Fruit fly (Drosophila melanogaster) whole organism, embryonic: Measurements from ENCODE around the gene prtp.
A peak's percentile ranks its signal among the peaks of the same experiment; 100 is the strongest.

Source experiments
- Antp ChIP-seq: fragments of 200-800 bp; sonication (Bioruptor generic); optimal IDR thresholded peaks from 3 replicates; lab custom pipeline; 2016; ENCODE audit warnings: missing biosample characterization, missing genetic modification characterization
- Asciz ChIP-seq: fragments of 200-800 bp; sonication (Bioruptor generic); optimal IDR thresholded peaks from 2 replicates; lab custom pipeline; 2017; ENCODE audit warnings: missing biosample characterization, mild to moderate bottlenecking, missing genetic modification characterization, missing genetic modification reagents
- Awh ChIP-seq: fragments of 200-800 bp; sonication (Bioruptor generic); IDR thresholded peaks from 2 replicates; pipeline ENCODE4, ENCODE4 v1.3.6; 2022; ENCODE audit warnings: missing biosample characterization, missing genetic modification characterization
- CG10267 ChIP-seq: fragments of 200-800 bp; sonication (Bioruptor generic); optimal IDR thresholded peaks from 2 replicates; lab custom pipeline; 2018; ENCODE audit warnings: missing biosample characterization, mild to moderate bottlenecking, missing genetic modification characterization, moderate library complexity
- CG11560 ChIP-seq: fragments of 200-800 bp; sonication (Bioruptor generic); IDR thresholded peaks from 3 replicates; pipeline ENCODE4 v1.3.6; 2022; ENCODE audit warnings: missing biosample characterization, missing genetic modification characterization
- CG12071 ChIP-seq: fragments of 200-800 bp; sonication (Bioruptor generic); optimal IDR thresholded peaks from 3 replicates; lab custom pipeline; 2018; ENCODE audit warnings: missing biosample characterization, mild to moderate bottlenecking, missing genetic modification characterization
- CG12104 ChIP-seq: fragments of 200-800 bp; sonication (Bioruptor generic); optimal IDR thresholded peaks from 3 replicates; lab custom pipeline; 2016; ENCODE audit warnings: missing biosample characterization, missing genetic modification characterization
- CG13287 ChIP-seq: fragments of 200-800 bp; sonication (Bioruptor generic); IDR thresholded peaks from 2 replicates; pipeline ENCODE4 v1.3.6; 2022; ENCODE audit warnings: missing biosample characterization, missing genetic modification characterization; ENCODE audit not compliant: partially characterized antibody
- CG13894 ChIP-seq: fragments of 200-800 bp; sonication (Bioruptor generic); optimal IDR thresholded peaks from 3 replicates; lab custom pipeline; 2018; ENCODE audit warnings: missing biosample characterization, mild to moderate bottlenecking, missing genetic modification characterization, moderate library complexity
- CG14014 ChIP-seq: fragments of 200-800 bp; sonication (Bioruptor generic); IDR thresholded peaks from 2 replicates; pipeline ENCODE4 v1.3.6; 2022; ENCODE audit warnings: missing biosample characterization, missing genetic modification characterization
- CG14667 ChIP-seq: fragments of 200-800 bp; sonication (Bioruptor generic); IDR thresholded peaks from 2 replicates; pipeline ENCODE4 v1.3.6; 2022; ENCODE audit warnings: missing biosample characterization, missing genetic modification characterization
- CG15601 ChIP-seq: fragments of 200-800 bp; sonication (Bioruptor generic); optimal IDR thresholded peaks from 3 replicates; lab custom pipeline; 2019; ENCODE audit warnings: missing biosample characterization, mild to moderate bottlenecking, missing genetic modification characterization, moderate library complexity
- CG2120 ChIP-seq: fragments of 200-800 bp; sonication (Bioruptor generic); optimal IDR thresholded peaks from 3 replicates; lab custom pipeline; 2016; ENCODE audit warnings: missing biosample characterization, missing genetic modification characterization
- CG31441 ChIP-seq: fragments of 200-800 bp; sonication (Bioruptor generic); IDR thresholded peaks from 2 replicates; pipeline ENCODE4 v1.3.6; 2022; ENCODE audit warnings: missing biosample characterization, missing genetic modification characterization
- CG3281 ChIP-seq: fragments of 200-800 bp; sonication (Bioruptor generic); optimal IDR thresholded peaks from 3 replicates; lab custom pipeline; 2017; ENCODE audit warnings: missing biosample characterization, mild to moderate bottlenecking, missing genetic modification characterization
- CG4424 ChIP-seq: fragments of 200-800 bp; sonication (Bioruptor generic); optimal IDR thresholded peaks from 3 replicates; lab custom pipeline; 2016; ENCODE audit warnings: missing biosample characterization, missing genetic modification characterization
- CG4854 ChIP-seq: fragments of 200-800 bp; sonication (Bioruptor generic); optimal IDR thresholded peaks from 2 replicates; lab custom pipeline; 2016; ENCODE audit warnings: missing biosample characterization, missing genetic modification characterization, inconsistent platforms
- CG6272 ChIP-seq: fragments of 200-800 bp; sonication (Bioruptor generic); IDR thresholded peaks from 2 replicates; pipeline ENCODE4 v1.3.6; 2022; ENCODE audit warnings: missing biosample characterization, missing genetic modification characterization
- CG7839 ChIP-seq: fragments of 200-800 bp; sonication (Bioruptor generic); optimal IDR thresholded peaks from 3 replicates; lab custom pipeline; 2018; ENCODE audit warnings: missing biosample characterization, mild to moderate bottlenecking, missing genetic modification characterization, moderate library complexity
- CG7987 ChIP-seq: fragments of 200-800 bp; sonication (Bioruptor generic); optimal IDR thresholded peaks from 2 replicates; lab custom pipeline; 2018; ENCODE audit warnings: missing biosample characterization, mild to moderate bottlenecking, missing genetic modification characterization, moderate library complexity
- CG8478 ChIP-seq: fragments of >200 bp; optimal IDR thresholded peaks from 2 replicates; lab custom pipeline; 2018
- CkIIα-i1 ChIP-seq: fragments of 200-800 bp; sonication (Bioruptor generic); IDR thresholded peaks from 2 replicates; pipeline ENCODE4 v1.3.6; 2022; ENCODE audit warnings: missing biosample characterization, missing genetic modification characterization
- E2f1 ChIP-seq: fragments of 200-800 bp; sonication (Bioruptor generic); IDR thresholded peaks from 2 replicates; pipeline ENCODE4 v1.3.6; 2022; ENCODE audit warnings: missing biosample characterization, missing genetic modification characterization
- Hr78 ChIP-seq, 2 experiments: fragments of 200-800 bp in 1 of 2; fragments of >200 bp in 1 of 2; sonication (Bioruptor generic) in 1 of 2; optimal IDR thresholded peaks; 2 replicates each; lab custom pipeline; 2017 to 2019; ENCODE audit warnings: missing biosample characterization in 2 of 2, missing genetic modification characterization in 2 of 2, mild to moderate bottlenecking in 1 of 2, moderate library complexity in 1 of 2
- MTF-1 ChIP-seq: fragments of 200-800 bp; sonication (Bioruptor generic); optimal IDR thresholded peaks from 2 replicates; lab custom pipeline; 2018; ENCODE audit warnings: missing biosample characterization, mild to moderate bottlenecking, missing genetic modification characterization, borderline replicate concordance
- Mrtf ChIP-seq: fragments of 200-800 bp; sonication (Bioruptor generic); IDR thresholded peaks from 3 replicates; pipeline ENCODE4 v1.3.6; 2022; ENCODE audit warnings: missing biosample characterization, missing genetic modification characterization
- Scr ChIP-seq: fragments of 200-800 bp; sonication (Bioruptor generic); IDR thresholded peaks from 2 replicates; pipeline ENCODE4 v1.3.6; 2022; ENCODE audit warnings: missing biosample characterization, missing genetic modification characterization; ENCODE audit not compliant: partially characterized antibody
- YL-1 ChIP-seq: fragments of 200-800 bp; sonication (Bioruptor generic); optimal IDR thresholded peaks from 3 replicates; lab custom pipeline; 2017; ENCODE audit warnings: missing biosample characterization, mild to moderate bottlenecking, missing genetic modification characterization
- ash1 ChIP-seq: fragments of 200-800 bp; sonication (Bioruptor generic); optimal IDR thresholded peaks from 2 replicates; lab custom pipeline; 2018; ENCODE audit warnings: missing biosample characterization, mild to moderate bottlenecking, missing genetic modification characterization
- cg ChIP-seq: fragments of 200-800 bp; sonication (Bioruptor generic); optimal IDR thresholded peaks from 3 replicates; lab custom pipeline; 2019; ENCODE audit warnings: missing biosample characterization, mild to moderate bottlenecking, missing genetic modification characterization, moderate library complexity
- chm ChIP-seq: fragments of 200-800 bp; sonication (Bioruptor generic); IDR thresholded peaks from 2 replicates; pipeline ENCODE4 v1.3.6; 2022; ENCODE audit warnings: missing biosample characterization, missing genetic modification characterization
- dan ChIP-seq: fragments of 200-800 bp; sonication (Bioruptor generic); IDR thresholded peaks from 2 replicates; pipeline ENCODE4 v1.3.6; 2022; ENCODE audit warnings: missing biosample characterization, missing genetic modification characterization
- dpn ChIP-seq, 2 experiments: fragments of 200-800 bp; sonication (Bioruptor generic); optimal IDR thresholded peaks; 3 replicates each; lab custom pipeline; 2016; ENCODE audit warnings: missing biosample characterization in 2 of 2, missing genetic modification characterization in 2 of 2
- exex ChIP-seq: fragments of 200-800 bp; sonication (Bioruptor generic); optimal IDR thresholded peaks from 4 replicates; lab custom pipeline; 2018; ENCODE audit warnings: missing biosample characterization, mild to moderate bottlenecking, missing genetic modification characterization, moderate library complexity
- fd96Cb ChIP-seq: fragments of 200-800 bp; sonication (Bioruptor generic); optimal IDR thresholded peaks from 2 replicates; lab custom pipeline; 2018; ENCODE audit warnings: missing biosample characterization, mild to moderate bottlenecking, missing genetic modification characterization, moderate library complexity
- gce ChIP-seq: fragments of 200-800 bp; sonication (Bioruptor generic); IDR thresholded peaks from 3 replicates; pipeline ENCODE4 v1.3.6; 2022; ENCODE audit warnings: missing biosample characterization, missing genetic modification characterization
- ind ChIP-seq: fragments of 200-800 bp; sonication (Bioruptor generic); optimal IDR thresholded peaks from 3 replicates; lab custom pipeline; 2016; ENCODE audit warnings: missing biosample characterization, missing genetic modification characterization
- kah ChIP-seq: fragments of 200-800 bp; sonication (Bioruptor generic); optimal IDR thresholded peaks from 2 replicates; lab custom pipeline; 2018; ENCODE audit warnings: missing biosample characterization, mild to moderate bottlenecking, missing genetic modification characterization
- knrl ChIP-seq: fragments of 200-800 bp; sonication (Bioruptor generic); IDR thresholded peaks from 3 replicates; pipeline ENCODE4 v1.3.6; 2022; ENCODE audit warnings: missing biosample characterization, missing genetic modification characterization; ENCODE audit not compliant: partially characterized antibody
- lov ChIP-seq, 2 experiments: fragments of 200-800 bp in 1 of 2; fragments of >200 bp in 1 of 2; sonication (Bioruptor generic) in 1 of 2; IDR thresholded peaks in 1 of 2; optimal IDR thresholded peaks in 1 of 2; 2 replicates in 1 of 2; 3 replicates in 1 of 2; pipeline versions ENCODE4 v1.3.6 to Lab custom; 2017 to 2022; ENCODE audit warnings: missing biosample characterization in 1 of 2, missing genetic modification characterization in 1 of 2
- mam ChIP-seq: fragments of 200-800 bp; sonication (Bioruptor generic); optimal IDR thresholded peaks from 3 replicates; lab custom pipeline; 2016; ENCODE audit warnings: missing biosample characterization, missing genetic modification characterization
- nau ChIP-seq: fragments of 200-800 bp; sonication (Bioruptor generic); optimal IDR thresholded peaks from 3 replicates; lab custom pipeline; 2017; ENCODE audit warnings: missing biosample characterization, mild to moderate bottlenecking, missing genetic modification characterization, missing genetic modification reagents
- phol ChIP-seq: fragments of 200-800 bp; sonication (Bioruptor generic); optimal IDR thresholded peaks from 3 replicates; lab custom pipeline; 2018; ENCODE audit warnings: missing biosample characterization, mild to moderate bottlenecking, missing genetic modification characterization, moderate library complexity
- salm ChIP-seq: fragments of 200-800 bp; sonication (Bioruptor generic); optimal IDR thresholded peaks from 2 replicates; lab custom pipeline; 2018; ENCODE audit warnings: missing biosample characterization, mild to moderate bottlenecking, missing genetic modification characterization
- sens-2 ChIP-seq: fragments of 200-800 bp; sonication (Bioruptor generic); IDR thresholded peaks from 2 replicates; pipeline ENCODE4 v1.3.6; 2022; ENCODE audit warnings: missing biosample characterization, missing genetic modification characterization
- tgo ChIP-seq: fragments of 200-800 bp; sonication (Bioruptor generic); IDR thresholded peaks from 3 replicates; pipeline ENCODE4 v1.3.6; 2022; ENCODE audit warnings: missing biosample characterization, missing genetic modification characterization
- z ChIP-seq: fragments of 200-800 bp; sonication (Bioruptor generic); IDR thresholded peaks from 3 replicates; pipeline ENCODE4 v1.3.6; 2022; ENCODE audit warnings: missing biosample characterization, missing genetic modification characterization
- zfh1 ChIP-seq: fragments of 200-800 bp; sonication (Bioruptor generic); IDR thresholded peaks from 3 replicates; pipeline ENCODE4 v1.3.6; 2022; ENCODE audit warnings: missing biosample characterization, missing genetic modification characterization

Gene prtp

DNA sequence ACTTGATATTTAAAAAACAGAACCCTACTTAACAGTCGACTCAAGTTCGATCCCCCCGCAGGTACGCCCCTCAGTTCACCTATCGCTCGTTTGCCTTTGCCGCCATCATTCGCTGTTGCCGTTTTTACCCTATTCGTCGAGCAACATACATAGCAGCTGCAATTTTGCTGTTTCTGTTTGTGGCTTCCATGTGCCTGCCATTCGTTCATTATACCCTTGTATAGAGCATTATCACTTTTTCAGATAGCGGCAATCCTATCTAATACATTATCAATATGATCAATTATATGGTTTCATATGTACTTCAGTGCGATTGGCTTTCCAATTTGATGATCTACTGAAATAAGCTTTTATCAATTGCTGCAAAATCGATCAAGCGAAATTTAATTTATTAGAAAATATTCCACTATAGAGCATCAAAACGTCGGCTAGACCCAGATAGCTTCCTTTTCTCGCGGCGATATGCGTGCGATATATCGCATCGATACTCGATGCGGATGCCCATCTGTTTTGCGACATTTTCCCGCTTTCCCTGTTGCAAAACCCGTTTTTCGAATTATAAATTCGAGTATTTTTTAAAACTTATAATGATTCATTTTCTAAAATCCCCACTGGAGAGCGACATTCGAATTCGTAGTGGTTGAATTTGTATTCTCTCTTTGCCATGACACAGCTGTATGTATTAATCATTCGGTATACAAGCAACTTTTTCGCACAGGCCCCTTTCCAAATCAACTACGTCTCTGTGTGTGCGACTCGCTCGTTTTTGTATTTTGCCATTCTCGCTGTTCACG is 422 bp upstream of the prtp start (continued):
- TF ChIP-seq CG12104 (GFP tag; lab: Kevin White, UChicago) (peak; percentile 78), z (GFP tag; lab: Robert Waterston, UW) (no peak), Asciz (GFP tag; lab: Kevin White, UChicago) (peak; percentile 74), Awh (GFP tag; lab: Robert Waterston, UW) (peak; percentile 60; the same call in 1 of the 2 replicates), mam (GFP tag; lab: Kevin White, UChicago) (peak; percentile 89), exex (tag; lab: Kevin White, UChicago) (peak; percentile 68), knrl (GFP tag; lab: Robert Waterston, UW) (peak; percentile 62; the same call in 2 of the 3 replicates), kah (GFP tag; lab: Kevin White, UChicago) (peak; percentile 62), CG3281 (GFP tag; lab: Kevin White, UChicago) (peak; percentile 93), CG14014 (GFP tag; lab: Robert Waterston, UW) (peak; percentile 58), CG31441 (GFP tag; lab: Robert Waterston, UW) (peak; percentile 85), CG4424 (peak; percentile 81), tgo (GFP tag; lab: Robert Waterston, UW) (peak; percentile 76), CG14667 (GFP tag; lab: Robert Waterston, UW) (peak; percentile 58), CG15601 (peak; percentile 70), cg (no peak), MTF-1 (GFP tag; lab: Kevin White, UChicago) (peak; percentile 66), CG4854 (GFP tag; lab: Kevin White, UChicago) (peak; percentile 90), CG7987 (peak; percentile 53), gce (GFP tag; lab: Robert Waterston, UW) (0 out of 3 replicates have a peak, but pooled peaks have one; percentile 57), fd96Cb (peak; percentile 91), Hr78 (GFP tag; optimal IDR thresholded peaks at IDR 0.05; lab: Kevin White, UChicago) (peak in 1 of 2 experiments; percentile 57), sens-2 (peak; percentile 34; the same call in 1 of the 2 replicates), ash1 (no peak), CG7839 (tag; lab: Kevin White, UChicago) (peak; percentile 93), dpn (GFP tag; optimal IDR thresholded peaks at IDR 0.05; lab: Kevin White, UChicago) (peak; percentile 79 to 91), CG2120 (GFP tag; lab: Kevin White, UChicago) (peak; percentile 92), CG13894 (peak; percentile 58), Antp (peak; percentile 60), dan (GFP tag; lab: Robert Waterston, UW) (peak; percentile 66), phol (peak; percentile 93), CG10267 (tag; lab: Kevin White, UChicago) (peak; percentile 81), nau (GFP tag; lab: Kevin White, UChicago) (peak; percentile 74), CG6272 (peak; percentile 71), E2f1 (GFP tag; lab: Robert Waterston, UW) (peak; percentile 63), YL-1 (peak; percentile 24), salm (tag; lab: Kevin White, UChicago) (peak; percentile 80), CG11560 (tag; lab: Robert Waterston, UW) (peak; percentile 75), chm (GFP tag; lab: Robert Waterston, UW) (peak; percentile 54), Mrtf (peak; percentile 81), CG8478 (lab: Kevin White, UChicago) (no peak), CG12071 (GFP tag; lab: Kevin White, UChicago) (peak; percentile 84), CkIIα-i1 (GFP tag; lab: Robert Waterston, UW) (no peak), zfh1 (GFP tag; lab: Robert Waterston, UW) (peak; percentile 67), ind (GFP tag; lab: Kevin White, UChicago) (peak; percentile 87), lov (optimal IDR thresholded peaks at IDR 0.05; lab: Kevin White, UChicago) (no peak), lov (GFP tag; IDR thresholded peaks at IDR 0.05; lab: Robert Waterston, UW) (0 out of 3 replicates have a peak, but pooled peaks have one; percentile 35), CG13287 (GFP tag; lab: Robert Waterston, UW) (peak; percentile 75), Scr (GFP tag; lab: Robert Waterston, UW) (peak; percentile 77)
